Worm (Caenorhabditis elegans) whole organism, mixed stage, embryonic: ENCODE data around the gene scyl-1.
A peak's percentile ranks its signal among the peaks of the same experiment; 100 is the strongest.

Experiments used
- bed-3 ChIP-seq: fragments of 200-800 bp; sonication (Bioruptor generic); optimal IDR thresholded peaks from 3 replicates; lab custom pipeline; 2018; ENCODE audit warnings: mild to moderate bottlenecking, missing genetic modification characterization, moderate library complexity, missing compliant biosample characterization
- blmp-1 ChIP-seq: fragments of 150-350 bp; optimal IDR thresholded peaks from 2 replicates; lab custom pipeline; 2014; ENCODE audit warnings: missing biosample characterization, missing genetic modification characterization
- ceh-39 ChIP-seq: fragments of 150-350 bp; optimal IDR thresholded peaks from 2 replicates; lab custom pipeline; 2014; ENCODE audit warnings: missing biosample characterization, missing genetic modification characterization
- ceh-43 ChIP-seq: fragments of 200-800 bp; sonication (Bioruptor generic); optimal IDR thresholded peaks from 2 replicates; lab custom pipeline; 2018; ENCODE audit warnings: mild to moderate bottlenecking, missing genetic modification characterization, moderate library complexity, missing compliant biosample characterization
- ceh-83 ChIP-seq: fragments of 200-800 bp; sonication (Bioruptor generic); optimal IDR thresholded peaks from 2 replicates; lab custom pipeline; 2018; ENCODE audit warnings: mild to moderate bottlenecking, missing genetic modification characterization, missing compliant biosample characterization
- ces-1 ChIP-seq: fragments of 150-350 bp; optimal IDR thresholded peaks from 2 replicates; lab custom pipeline; 2014; ENCODE audit warnings: missing biosample characterization, missing genetic modification reagents, missing genetic modification characterization
- cnd-1 ChIP-seq: fragments of 200-800 bp; sonication (Bioruptor generic); optimal IDR thresholded peaks from 2 replicates; lab custom pipeline; 2018; ENCODE audit warnings: mild to moderate bottlenecking, missing genetic modification characterization, missing compliant biosample characterization
- drap-1 ChIP-seq: fragments of 200-800 bp; sonication (Bioruptor generic); optimal IDR thresholded peaks from 3 replicates; lab custom pipeline; 2018; ENCODE audit warnings: mild to moderate bottlenecking, missing genetic modification characterization, missing compliant biosample characterization
- elt-1 ChIP-seq: sonication (generic microtip); optimal IDR thresholded peaks from 2 replicates; lab custom pipeline; 2017; ENCODE audit warnings: missing genetic modification characterization, mild to moderate bottlenecking, missing compliant biosample characterization, antibody characterized with exemption, moderate library complexity, borderline replicate concordance; ENCODE audit not compliant: insufficient read depth
- elt-3 ChIP-seq: fragments of 150-350 bp; optimal IDR thresholded peaks from 2 replicates; lab custom pipeline; 2014; ENCODE audit warnings: missing biosample characterization, missing genetic modification characterization
- flh-1 ChIP-seq: fragments of 200-800 bp; sonication (Bioruptor generic); optimal IDR thresholded peaks from 2 replicates; lab custom pipeline; 2018; ENCODE audit warnings: mild to moderate bottlenecking, missing genetic modification characterization, moderate library complexity, missing compliant biosample characterization
- ham-2 ChIP-seq: fragments of 200-800 bp; sonication (Bioruptor generic); optimal IDR thresholded peaks from 2 replicates; lab custom pipeline; 2018; ENCODE audit warnings: mild to moderate bottlenecking, missing genetic modification characterization, missing compliant biosample characterization
- hlh-1 ChIP-seq: fragments of 150-350 bp; optimal IDR thresholded peaks from 2 replicates; lab custom pipeline; 2014; ENCODE audit warnings: missing biosample characterization, missing genetic modification reagents, missing genetic modification characterization
- lin-13 ChIP-seq: fragments of 150-350 bp; optimal IDR thresholded peaks from 2 replicates; lab custom pipeline; 2014; ENCODE audit warnings: missing biosample characterization, missing genetic modification characterization
- lin-32 ChIP-seq: fragments of 200-800 bp; sonication (Bioruptor generic); optimal IDR thresholded peaks from 2 replicates; lab custom pipeline; 2018; ENCODE audit warnings: mild to moderate bottlenecking, missing genetic modification characterization, missing compliant biosample characterization
- lsy-2 ChIP-seq: fragments of 150-350 bp; optimal IDR thresholded peaks from 2 replicates; lab custom pipeline; 2014; ENCODE audit warnings: missing biosample characterization, missing genetic modification characterization
- mab-5 ChIP-seq: fragments of 150-350 bp; optimal IDR thresholded peaks from 2 replicates; lab custom pipeline; 2014; ENCODE audit warnings: missing biosample characterization, missing genetic modification characterization
- mep-1 ChIP-seq: fragments of 150-350 bp; optimal IDR thresholded peaks from 2 replicates; lab custom pipeline; 2017; ENCODE audit warnings: missing biosample characterization, missing genetic modification reagents, missing genetic modification characterization, inconsistent platforms
- mls-2 ChIP-seq: sonication (generic microtip); optimal IDR thresholded peaks from 2 replicates; lab custom pipeline; 2016; ENCODE audit warnings: mild to moderate bottlenecking, missing genetic modification characterization, moderate library complexity, missing compliant biosample characterization
- nhr-12 ChIP-seq: fragments of 150-350 bp; optimal IDR thresholded peaks from 2 replicates; lab custom pipeline; 2014; ENCODE audit warnings: missing biosample characterization, missing genetic modification characterization
- nhr-2 ChIP-seq: fragments of 150-350 bp; optimal IDR thresholded peaks from 2 replicates; lab custom pipeline; 2014; ENCODE audit warnings: missing biosample characterization, missing genetic modification characterization
- nhr-237 ChIP-seq: fragments of 150-350 bp; optimal IDR thresholded peaks from 2 replicates; lab custom pipeline; 2014; ENCODE audit warnings: missing biosample characterization, missing genetic modification characterization
- nhr-28 ChIP-seq: fragments of 150-350 bp; optimal IDR thresholded peaks from 2 replicates; lab custom pipeline; 2014; ENCODE audit warnings: missing biosample characterization, missing genetic modification characterization
- nhr-76 ChIP-seq: sonication (generic microtip); optimal IDR thresholded peaks from 2 replicates; lab custom pipeline; 2017; ENCODE audit warnings: missing biosample characterization, missing genetic modification characterization
- pha-4 ChIP-seq: fragments of 150-350 bp; optimal IDR thresholded peaks from 2 replicates; lab custom pipeline; 2018; ENCODE audit warnings: missing biosample characterization, missing genetic modification reagents, missing genetic modification characterization
- sem-2 ChIP-seq: fragments of 200-800 bp; sonication (Bioruptor generic); optimal IDR thresholded peaks from 2 replicates; lab custom pipeline; 2018; ENCODE audit warnings: mild to moderate bottlenecking, missing genetic modification characterization, missing compliant biosample characterization
- snpc-4 ChIP-seq: fragments of 150-350 bp; optimal IDR thresholded peaks from 2 replicates; lab custom pipeline; 2014; ENCODE audit warnings: missing biosample characterization, missing genetic modification characterization
- sptf-1 ChIP-seq: sonication (generic microtip); optimal IDR thresholded peaks from 2 replicates; lab custom pipeline; 2017; ENCODE audit warnings: mild to moderate bottlenecking, missing genetic modification characterization, moderate library complexity, missing compliant biosample characterization
- tbx-8 ChIP-seq: fragments of 200-800 bp; sonication (Bioruptor generic); optimal IDR thresholded peaks from 2 replicates; lab custom pipeline; 2018; ENCODE audit warnings: mild to moderate bottlenecking, missing genetic modification characterization, moderate library complexity, missing compliant biosample characterization
- unc-120 ChIP-seq: sonication (generic microtip); optimal IDR thresholded peaks from 2 replicates; lab custom pipeline; 2017; ENCODE audit warnings: missing genetic modification characterization, missing compliant biosample characterization; ENCODE audit not compliant: poor library complexity, severe bottlenecking
- unc-62 ChIP-seq: fragments of 150-350 bp; optimal IDR thresholded peaks from 2 replicates; lab custom pipeline; 2014; ENCODE audit warnings: missing biosample characterization, missing genetic modification reagents, missing genetic modification characterization
- zip-8 ChIP-seq: fragments of 150-350 bp; optimal IDR thresholded peaks from 2 replicates; lab custom pipeline; 2014; ENCODE audit warnings: missing biosample characterization, missing genetic modification characterization
- ztf-11 ChIP-seq: fragments of 150-350 bp; optimal IDR thresholded peaks from 2 replicates; lab custom pipeline; 2014; ENCODE audit warnings: missing biosample characterization, missing genetic modification characterization

The scyl-1 gene

ce11 chrV:13085227-13085640 lies 43.7 kb upstream of the scyl-1 start:
- no peak for TF ChIP-seq nhr-2
- TF ChIP-seq ceh-39 (tag; lab: Kevin White, UChicago): no peak
- no peak for TF ChIP-seq sem-2
- TF ChIP-seq sptf-1 (tag; lab: Kevin White, UChicago): no peak
- TF ChIP-seq snpc-4: no peak
- no peak for TF ChIP-seq hlh-1
- TF ChIP-seq mab-5: no peak

- TF ChIP-seq hlh-1 (no peak), nhr-28 (tag; lab: Kevin White, UChicago) (no peak), nhr-12 (no peak), mls-2 (tag; lab: Kevin White, UChicago) (no peak), ceh-83 (no peak), lin-13 (no peak), flh-1 (no peak), ham-2 (GFP tag; lab: Kevin White, UChicago) (no peak), sptf-1 (tag; lab: Kevin White, UChicago) (no peak), bed-3 (no peak), ceh-39 (tag; lab: Kevin White, UChicago) (no peak), elt-3 (tag; lab: Kevin White, UChicago) (no peak), lsy-2 (tag; lab: Kevin White, UChicago) (no peak), pha-4 (no peak), ztf-11 (tag; lab: Kevin White, UChicago) (no peak), nhr-76 (tag; lab: Kevin White, UChicago) (no peak)
Measured at ce11 chrV:13083751-13084672, 42.5 kb upstream of the scyl-1 start.

ce11 chrV:13082442-13083126 lies 41.1 kb upstream of the scyl-1 start, which contains the start of gene C34B4.2:
C34B4.2 (plus strand) TSS chrV:13083055.
- TF ChIP-seq elt-1 (tag; lab: Kevin White, UChicago) (no peak), ztf-11 (tag; lab: Kevin White, UChicago) (no peak), ceh-39 (tag; lab: Kevin White, UChicago) (no peak), nhr-28 (tag; lab: Kevin White, UChicago) (no peak), sem-2 (no peak), snpc-4 (no peak), mep-1 (tag; lab: Kevin White, UChicago) (no peak), drap-1 (no peak), blmp-1 (tag; lab: Kevin White, UChicago) (no peak), unc-120 (tag; lab: Kevin White, UChicago) (peak; percentile 14), nhr-12 (no peak), ceh-43 (GFP tag; lab: Kevin White, UChicago) (no peak), elt-3 (tag; lab: Kevin White, UChicago) (no peak), lin-32 (GFP tag; lab: Kevin White, UChicago) (no peak), lin-13 (no peak), zip-8 (tag; lab: Kevin White, UChicago) (peak; percentile 43), lsy-2 (tag; lab: Kevin White, UChicago) (no peak), ces-1 (GFP tag; lab: Kevin White, UChicago) (peak; percentile 12), cnd-1 (tag; lab: Kevin White, UChicago) (no peak), pha-4 (peak; percentile 38), mls-2 (tag; lab: Kevin White, UChicago) (no peak), flh-1 (no peak), tbx-8 (GFP tag; lab: Kevin White, UChicago) (no peak), hlh-1 (peak; percentile 49), nhr-76 (tag; lab: Kevin White, UChicago) (no peak), unc-62 (no peak), nhr-237 (peak; percentile 44)
